Worm (Caenorhabditis elegans): Measurements from ENCODE around the gene mgl-3.
"Not testable (repeated sequence)": the region's sequence is repeated elsewhere in the genome, so short reads cannot be mapped to it uniquely, and the experiment has no call there.

The mgl-3 gene

DNA sequence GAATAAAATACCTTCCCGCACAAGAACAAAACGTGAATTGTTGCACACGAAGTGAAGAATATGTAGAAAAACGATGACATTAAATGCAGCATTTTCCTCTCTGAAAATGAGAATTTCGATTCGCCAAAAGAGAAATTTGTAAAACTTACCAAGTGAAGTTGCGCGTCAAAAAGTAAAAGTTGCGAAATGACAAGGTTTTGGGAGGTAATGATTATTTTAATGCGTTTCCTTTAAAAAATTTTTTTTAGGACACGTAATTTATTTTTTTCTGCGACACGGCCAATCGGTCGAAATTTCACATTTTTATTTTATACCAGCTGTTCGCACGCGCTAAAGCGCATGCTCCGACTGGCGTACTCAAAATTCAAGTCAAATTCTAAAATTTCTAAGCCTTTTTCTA is 17.2 kb downstream of the mgl-3 start, which contains the start of gene Y4C6A.3:
Gene Y4C6A.3 (minus strand): TSS at position 101 of the 400 bp plus-strand sequence.
- TF ChIP-seq hlh-26 (GFP tag; conservative IDR thresholded peaks at IDR 0.05); T26A5.8 (tag; optimal IDR thresholded peaks at IDR 0.05); madf-10 (tag; optimal IDR thresholded peaks at IDR 0.05): not testable (repeated sequence)

DNA sequence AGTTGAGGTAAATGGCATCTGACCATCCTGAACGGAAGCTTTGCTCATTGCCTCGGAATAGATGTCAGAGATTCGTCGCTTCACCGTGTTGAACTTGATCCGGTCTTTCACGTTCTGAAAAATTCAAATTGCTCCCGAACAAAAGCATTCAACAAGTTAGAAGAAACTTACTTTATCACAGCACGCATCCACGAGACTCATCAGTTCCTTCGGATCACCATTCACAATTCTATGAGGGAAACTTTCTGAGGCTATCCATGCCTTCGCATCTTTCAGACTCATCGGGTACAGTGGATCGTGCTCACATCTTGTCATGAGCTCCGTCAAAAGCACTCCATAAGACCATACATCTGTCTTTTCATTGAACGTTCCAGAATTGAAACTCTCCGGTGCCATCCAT is 24.0 kb downstream of the mgl-3 start:
- TF ChIP-seq madf-6 (GFP tag; IDR thresholded peaks at IDR 0.05) = no peak
- TF ChIP-seq hmg-1.2 (GFP tag; IDR thresholded peaks at IDR 0.05) = no peak

DNA sequence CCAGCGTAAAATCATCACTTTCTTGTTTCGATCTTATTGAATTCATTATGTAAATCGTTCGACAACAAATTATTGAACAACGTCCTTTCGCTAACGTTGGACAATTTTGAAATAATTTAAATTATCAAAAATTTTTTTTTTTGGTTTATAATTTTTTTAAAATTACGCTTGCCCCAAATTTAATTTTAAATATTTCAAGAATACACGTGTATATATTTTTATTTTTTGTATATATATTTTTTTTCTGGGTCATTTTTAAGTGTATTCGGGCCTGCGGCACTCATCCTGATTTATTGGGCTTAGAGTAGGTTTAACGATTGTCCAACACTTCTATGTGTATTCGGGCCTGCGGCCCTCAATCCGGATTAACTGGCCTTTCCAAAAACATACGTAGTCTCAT is 25.6 kb downstream of the mgl-3 start, which contains the start of gene Y52D5A.2:
Gene Y52D5A.2 (minus strand): TSS at position 101 of the 400 bp plus-strand sequence.
- not testable (repeated sequence) for TF ChIP-seq mxl-1, K12H6.12, ztf-26 (tag; optimal IDR thresholded peaks at IDR 0.05)

DNA sequence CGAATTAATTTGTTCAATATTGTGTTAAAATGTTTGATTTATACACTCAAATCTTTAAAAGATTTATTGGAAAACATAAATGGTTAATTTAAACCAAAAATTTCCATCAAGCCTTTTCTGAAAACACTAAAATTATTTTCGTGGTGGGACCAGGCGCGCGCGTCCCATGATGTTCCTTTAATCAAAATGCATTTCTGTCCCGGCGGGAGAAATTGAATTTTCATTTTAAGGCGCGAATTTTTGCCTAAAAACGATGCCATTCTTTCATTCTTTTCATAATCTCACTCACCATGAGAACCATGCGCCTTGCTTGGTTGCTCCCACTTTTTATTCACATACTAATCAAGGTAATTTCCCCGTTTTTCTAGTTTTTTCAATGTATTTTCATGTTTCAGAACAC is 30.9 kb downstream of the mgl-3 start, which contains the start of gene rme-2:
Gene rme-2 (plus strand): TSS at position 288 of the 400 bp plus-strand sequence.
- TF ChIP-seq zfh-2 (GFP tag; conservative IDR thresholded peaks at IDR 0.05) (no peak), D2030.7 (GFP tag; IDR thresholded peaks at IDR 0.05) (peak; percentile 95), madf-6 (GFP tag; IDR thresholded peaks at IDR 0.05) (peak; percentile 98), pha-4 (tag; optimal IDR thresholded peaks at IDR 0.05) (no peak), ets-4 (GFP tag; optimal IDR thresholded peaks at IDR 0.05) (no peak), F49E8.2 (tag; optimal IDR thresholded peaks at IDR 0.05; ENCODE audit: insufficient read depth) (peak; percentile 90), gei-17 (GFP tag; optimal IDR thresholded peaks at IDR 0.05) (no peak), lin-54 (GFP tag; optimal IDR thresholded peaks at IDR 0.05) (peak; percentile 82), mel-28 (tag; optimal IDR thresholded peaks at IDR 0.05; ENCODE audit: borderline replicate concordance) (no peak), sdz-38 (tag; optimal IDR thresholded peaks at IDR 0.05) (no peak), ztf-26 (tag; optimal IDR thresholded peaks at IDR 0.05) (no peak), rpc-1 (optimal IDR thresholded peaks at IDR 0.05) (no peak), rpc-1 (tag; optimal IDR thresholded peaks at IDR 0.05) (no peak), madf-10 (tag; optimal IDR thresholded peaks at IDR 0.05) (no peak), ZK185.1 (tag; optimal IDR thresholded peaks at IDR 0.05; ENCODE audit: poor library complexity, severe bottlenecking) (no peak), nhr-27 (tag; optimal IDR thresholded peaks at IDR 0.05) (no peak), efl-1 (GFP tag; optimal IDR thresholded peaks at IDR 0.05) (peak; percentile 99), tbx-9 (tag; optimal IDR thresholded peaks at IDR 0.05; ENCODE audit: borderline replicate concordance) (no peak), lsl-1 (GFP tag; optimal IDR thresholded peaks at IDR 0.05) (peak; percentile 97), B0261.1 (tag; optimal IDR thresholded peaks at IDR 0.05) (no peak), cebp-1 (GFP tag; IDR thresholded peaks at IDR 0.05) (no peak), cebp-1 (tag; optimal IDR thresholded peaks at IDR 0.05) (no peak), atf-7 (tag; optimal IDR thresholded peaks at IDR 0.05) (no peak), sea-2 (GFP tag; IDR thresholded peaks at IDR 0.05) (no peak), B0336.3 (GFP tag; IDR thresholded peaks at IDR 0.05) (peak; percentile 80), ceh-27 (GFP tag; optimal IDR thresholded peaks at IDR 0.05) (no peak), F57C9.4 (tag; optimal IDR thresholded peaks at IDR 0.05) (no peak), madf-3 (GFP tag; IDR thresholded peaks at IDR 0.05) (peak; percentile 75; the same call in 1 of the 2 replicates), Y56A3A.18 (GFP tag; IDR thresholded peaks at IDR 0.05) (no peak), F39B2.1 (GFP tag; IDR thresholded peaks at IDR 0.05) (no peak), dpl-1 (GFP tag; optimal IDR thresholded peaks at IDR 0.05) (peak; percentile 96), F23B12.7 (tag; optimal IDR thresholded peaks at IDR 0.05; ENCODE audit: insufficient read depth) (no peak), Y53G8AR.9 (GFP tag; conservative IDR thresholded peaks at IDR 0.05) (0 out of 2 replicates have a peak, but pooled peaks have one; percentile 64), hrde-1 (tag; optimal IDR thresholded peaks at IDR 0.05; ENCODE audit: borderline replicate concordance) (peak; percentile 63), athp-1 (tag; optimal IDR thresholded peaks at IDR 0.05) (no peak), Y67H2A.10 (GFP tag; conservative IDR thresholded peaks at IDR 0.05) (no peak), egl-44 (GFP tag; IDR thresholded peaks at IDR 0.05) (no peak), dox-1 (GFP tag; IDR thresholded peaks at IDR 0.05) (peak; percentile 86), hlh-26 (GFP tag; conservative IDR thresholded peaks at IDR 0.05) (no peak)
